Fruit fly (Drosophila melanogaster): ENCODE data around the gene CG5177.

DNA sequence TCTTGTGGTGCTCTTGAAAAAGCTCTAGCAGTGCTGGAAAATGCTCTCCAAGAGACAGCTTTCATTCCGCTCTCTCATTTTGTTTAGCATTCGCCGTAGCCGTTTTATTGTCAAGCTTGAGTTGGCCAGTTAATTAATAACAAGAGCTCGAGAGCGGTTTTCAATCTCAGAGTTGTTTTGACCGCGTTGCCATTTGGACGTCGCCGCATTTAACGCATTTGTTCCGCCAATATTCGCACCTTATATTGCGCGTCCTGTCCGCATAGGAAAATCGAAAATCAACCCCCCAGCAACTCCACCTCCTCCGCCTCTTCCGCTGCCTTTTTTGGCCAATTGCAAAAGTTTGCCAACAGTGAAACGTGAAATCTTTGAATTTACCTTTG, 32.3 kb downstream of the CG5177 start, which contains the start of gene CG5973:
- TF ChIP-seq HLH106 (tag; optimal IDR thresholded peaks at IDR 0.05) (no peak), Dfd (GFP tag; optimal IDR thresholded peaks at IDR 0.05) (no peak), Hr78 (GFP tag; optimal IDR thresholded peaks at IDR 0.05) (no peak), Hr83 (GFP tag; optimal IDR thresholded peaks at IDR 0.05; ENCODE audit: poor library complexity, severe bottlenecking) (no peak), psq (GFP tag; optimal IDR thresholded peaks at IDR 0.05) (no peak), lola (GFP tag; optimal IDR thresholded peaks at IDR 0.05) (no peak), Abd-B (GFP tag; optimal IDR thresholded peaks at IDR 0.05) (no peak), h (GFP tag; optimal IDR thresholded peaks at IDR 0.05) (no peak), dl (GFP tag; optimal IDR thresholded peaks at IDR 0.05; ENCODE audit: insufficient read depth in 1 of 2, partially characterized antibody in 2 of 2) (peak in 1 of 2 experiments; percentile 16), brk (GFP tag; optimal IDR thresholded peaks at IDR 0.05) (no peak), sage (GFP tag; optimal IDR thresholded peaks at IDR 0.05) (no peak), OdsH (GFP tag; optimal IDR thresholded peaks at IDR 0.05) (no peak)
